Worm (Caenorhabditis elegans): ENCODE data around the gene srg-61.

Gene srg-61

ce11 chrV:2758437-2758836 lies 18.3 kb upstream of the srg-61 start:
- no peak for TF ChIP-seq ceh-2 (tag; optimal IDR thresholded peaks at IDR 0.05)
- no peak for TF ChIP-seq ttx-3 (tag; optimal IDR thresholded peaks at IDR 0.05)
- no peak for TF ChIP-seq pha-4 (tag; optimal IDR thresholded peaks at IDR 0.05)
- TF ChIP-seq ceh-48 (tag; optimal IDR thresholded peaks at IDR 0.05): no peak
- TF ChIP-seq nhr-11 (tag; optimal IDR thresholded peaks at IDR 0.05): no peak
- TF ChIP-seq ceh-14 (tag; optimal IDR thresholded peaks at IDR 0.05): no peak
- TF ChIP-seq T23F11.4 (GFP tag; optimal IDR thresholded peaks at IDR 0.05): no peak
- no peak for TF ChIP-seq sox-4 (tag; optimal IDR thresholded peaks at IDR 0.05)
- no peak for TF ChIP-seq hlh-13 (GFP tag; optimal IDR thresholded peaks at IDR 0.05)
- no peak for TF ChIP-seq eyg-1 (tag; optimal IDR thresholded peaks at IDR 0.05)
- no peak for TF ChIP-seq nfya-1 (tag; optimal IDR thresholded peaks at IDR 0.05)
- no peak for TF ChIP-seq pag-3 (tag; optimal IDR thresholded peaks at IDR 0.05; ENCODE audit: borderline replicate concordance)
- TF ChIP-seq sox-2 (GFP tag; IDR thresholded peaks at IDR 0.05): no peak

- TF ChIP-seq fkh-10 (GFP tag; optimal IDR thresholded peaks at IDR 0.05): no peak
- no peak for TF ChIP-seq ceh-45 (GFP tag; IDR thresholded peaks at IDR 0.05)
- TF ChIP-seq npax-4 (tag; optimal IDR thresholded peaks at IDR 0.05): no peak
- TF ChIP-seq ref-2 (tag; optimal IDR thresholded peaks at IDR 0.05): no peak
- no peak for TF ChIP-seq ceh-18 (tag; optimal IDR thresholded peaks at IDR 0.05)
- no peak for TF ChIP-seq odd-2 (tag; optimal IDR thresholded peaks at IDR 0.05)
- no peak for TF ChIP-seq unc-55 (GFP tag; optimal IDR thresholded peaks at IDR 0.05)
- no peak for TF ChIP-seq pag-3 (tag; optimal IDR thresholded peaks at IDR 0.05; ENCODE audit: borderline replicate concordance)
- no peak for TF ChIP-seq ceh-31 (tag; optimal IDR thresholded peaks at IDR 0.05)
- TF ChIP-seq hlh-6 (tag; optimal IDR thresholded peaks at IDR 0.05): no peak
These were observed 17.2 kb upstream of the srg-61 start, which contains the start of gene srx-28 for ce11 chrV:2757226-2757893. srx-28 (minus strand) TSS chrV:2757276.

ce11 chrV:2753007-2753406 lies 12.9 kb upstream of the srg-61 start, which contains the start of gene srx-26:
srx-26 (minus strand) TSS chrV:2753107.
- TF ChIP-seq npax-4 (tag; optimal IDR thresholded peaks at IDR 0.05) (no peak), unc-42 (tag; optimal IDR thresholded peaks at IDR 0.05) (no peak), Y22D7AL.16 (tag; optimal IDR thresholded peaks at IDR 0.05) (no peak), lin-11 (tag; optimal IDR thresholded peaks at IDR 0.05) (no peak), lim-6 (tag; optimal IDR thresholded peaks at IDR 0.05) (no peak), sdc-2 (tag; optimal IDR thresholded peaks at IDR 0.05) (no peak), zip-5 (tag; optimal IDR thresholded peaks at IDR 0.05) (no peak), elt-4 (tag; optimal IDR thresholded peaks at IDR 0.05) (no peak), che-1 (tag; optimal IDR thresholded peaks at IDR 0.05) (no peak), ref-2 (tag; optimal IDR thresholded peaks at IDR 0.05) (no peak), ceh-31 (tag; optimal IDR thresholded peaks at IDR 0.05) (no peak), ztf-16 (tag; optimal IDR thresholded peaks at IDR 0.05) (no peak), pag-3 (tag; optimal IDR thresholded peaks at IDR 0.05; ENCODE audit: borderline replicate concordance) (no peak), hlh-15 (tag; optimal IDR thresholded peaks at IDR 0.05) (no peak), ttx-3 (tag; optimal IDR thresholded peaks at IDR 0.05) (no peak)

- TF ChIP-seq ahr-1 (tag; optimal IDR thresholded peaks at IDR 0.05) (no peak), nhr-11 (tag; optimal IDR thresholded peaks at IDR 0.05) (no peak), lin-11 (tag; optimal IDR thresholded peaks at IDR 0.05) (no peak), fkh-10 (GFP tag; optimal IDR thresholded peaks at IDR 0.05) (no peak), ceh-34 (tag; optimal IDR thresholded peaks at IDR 0.05) (no peak), T23F11.4 (GFP tag; optimal IDR thresholded peaks at IDR 0.05) (no peak), hlh-6 (tag; optimal IDR thresholded peaks at IDR 0.05) (no peak), ceh-2 (tag; optimal IDR thresholded peaks at IDR 0.05) (no peak), ttx-3 (tag; optimal IDR thresholded peaks at IDR 0.05) (no peak), unc-42 (tag; optimal IDR thresholded peaks at IDR 0.05) (no peak), pat-9 (tag; optimal IDR thresholded peaks at IDR 0.05) (no peak), ceh-45 (GFP tag; IDR thresholded peaks at IDR 0.05) (no peak), tbx-7 (tag; optimal IDR thresholded peaks at IDR 0.05) (no peak), sox-2 (GFP tag; IDR thresholded peaks at IDR 0.05) (no peak), pag-3 (tag; optimal IDR thresholded peaks at IDR 0.05; ENCODE audit: borderline replicate concordance) (no peak), npax-4 (tag; optimal IDR thresholded peaks at IDR 0.05) (no peak), rnt-1 (tag; optimal IDR thresholded peaks at IDR 0.05) (no peak)
These were observed 9.9 kb upstream of the srg-61 start, which contains the start of gene srx-24 for ce11 chrV:2750006-2750405. srx-24 (minus strand) TSS chrV:2750106.

Measured in whole organism, late embryonic.